Worm (Caenorhabditis elegans): ENCODE measurements around the gene F58B4.7.
A peak's percentile ranks its signal among the peaks of the same experiment; 100 is the strongest.

Gene F58B4.7

DNA sequence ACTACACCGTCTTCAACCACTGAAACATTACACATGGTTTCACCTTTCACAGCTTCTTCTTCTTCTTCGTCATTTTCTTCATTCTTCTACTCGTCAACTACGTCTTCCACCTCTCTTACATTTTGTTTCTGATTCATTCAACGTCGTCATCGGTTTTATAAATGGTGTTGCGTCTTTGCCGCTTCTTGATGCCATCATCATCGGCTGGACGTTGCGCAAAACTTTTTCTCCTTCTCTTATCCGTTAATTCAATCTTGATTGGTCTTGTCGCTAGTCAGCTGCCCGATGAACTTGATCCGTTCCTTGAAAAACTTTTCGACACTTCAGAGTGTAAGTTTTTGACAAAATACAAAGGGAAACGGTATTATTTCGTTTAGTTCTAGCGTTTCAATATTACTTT is 24.5 kb downstream of the F58B4.7 start:
- no peak for TF ChIP-seq B0336.3 (GFP tag; IDR thresholded peaks at IDR 0.05)

DNA sequence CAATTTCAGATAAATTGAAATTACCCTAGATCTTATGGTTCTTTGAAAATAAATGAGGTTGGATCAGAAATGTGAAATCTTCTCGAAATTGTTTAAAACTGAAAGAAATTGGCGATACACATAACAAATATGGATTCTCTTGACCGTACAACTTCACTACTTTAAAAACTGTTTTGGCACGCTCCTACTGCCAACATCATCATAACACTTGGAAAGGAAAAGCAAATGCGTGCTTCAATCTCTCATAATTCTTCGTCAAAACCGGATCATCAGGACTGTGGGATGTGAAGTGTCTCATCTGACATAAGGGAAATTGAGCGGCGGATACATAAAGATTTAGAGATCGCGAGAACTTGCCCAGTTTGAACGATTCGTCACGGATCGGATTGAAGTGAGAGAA is 25.0 kb downstream of the F58B4.7 start, which contains the start of gene F32D8.7:
TSS of gene F32D8.7 (plus strand) at position 329 of the 400 bp plus-strand sequence.
- TF ChIP-seq lin-54 (GFP tag; optimal IDR thresholded peaks at IDR 0.05) (no peak), B0035.1 (tag; optimal IDR thresholded peaks at IDR 0.05) (no peak), ZK185.1 (tag; optimal IDR thresholded peaks at IDR 0.05; ENCODE audit: poor library complexity, severe bottlenecking) (no peak), F52B5.7 (tag; optimal IDR thresholded peaks at IDR 0.05) (no peak), ztf-18 (tag; optimal IDR thresholded peaks at IDR 0.05) (no peak), tbp1 (GFP tag; optimal IDR thresholded peaks at IDR 0.05) (no peak), ztf-26 (tag; optimal IDR thresholded peaks at IDR 0.05) (no peak), chd-7 (tag; optimal IDR thresholded peaks at IDR 0.05) (no peak), sptf-2 (GFP tag; optimal IDR thresholded peaks at IDR 0.05) (no peak), nhr-120 (GFP tag; IDR thresholded peaks at IDR 0.05) (no peak), dpff-1 (tag; optimal IDR thresholded peaks at IDR 0.05) (no peak), nfya-2 (GFP tag; IDR thresholded peaks at IDR 0.05) (no peak), ztf-3 (GFP tag; optimal IDR thresholded peaks at IDR 0.05) (no peak), ztf-25 (GFP tag; IDR thresholded peaks at IDR 0.05) (no peak), hlh-12 (tag; optimal IDR thresholded peaks at IDR 0.05) (no peak), cebp-1 (GFP tag; IDR thresholded peaks at IDR 0.05) (no peak), cebp-1 (tag; optimal IDR thresholded peaks at IDR 0.05) (no peak), Y53G8AR.9 (GFP tag; conservative IDR thresholded peaks at IDR 0.05) (no peak)

DNA sequence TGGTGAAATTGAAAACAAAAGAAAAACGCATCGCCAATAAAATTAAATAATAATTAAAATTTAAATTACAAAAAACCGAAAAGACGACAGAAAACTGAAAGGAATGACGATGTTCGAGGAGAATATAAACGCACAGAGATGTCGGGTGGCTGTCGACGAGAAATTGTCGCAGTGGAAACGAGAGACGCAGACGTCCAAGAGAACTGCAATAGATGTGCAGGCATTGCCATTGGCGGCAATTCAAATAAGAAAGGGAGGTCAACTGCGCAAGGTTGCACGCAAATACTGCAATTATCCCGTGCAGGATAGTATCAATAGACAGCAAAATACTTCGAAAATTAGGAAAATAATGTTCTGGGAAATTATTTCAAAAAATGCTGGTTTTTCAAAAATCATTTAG is 26.0 kb downstream of the F58B4.7 start:
- TF ChIP-seq C06A6.2 (GFP tag; conservative IDR thresholded peaks at IDR 0.05) (peak; percentile 95), nhr-179 (tag; optimal IDR thresholded peaks at IDR 0.05) (no peak), let-526 (GFP tag; IDR thresholded peaks at IDR 0.05) (peak; percentile 95), Y79H2A.3 (GFP tag; conservative IDR thresholded peaks at IDR 0.05) (peak; percentile 88; the same call in 1 of the 2 replicates), nhr-27 (tag; optimal IDR thresholded peaks at IDR 0.05) (peak; percentile 70), ceh-100 (GFP tag; IDR thresholded peaks at IDR 0.05) (peak; percentile 90), repo-1 (tag; optimal IDR thresholded peaks at IDR 0.05) (peak; percentile 93), rcor-1 (GFP tag; IDR thresholded peaks at IDR 0.05) (peak; percentile 96), ztf-25 (GFP tag; IDR thresholded peaks at IDR 0.05) (no peak), nhr-80 (tag; optimal IDR thresholded peaks at IDR 0.05) (peak; percentile 99), nfya-1 (tag; optimal IDR thresholded peaks at IDR 0.05; ENCODE audit: borderline replicate concordance, insufficient read depth) (no peak), hlh-12 (tag; optimal IDR thresholded peaks at IDR 0.05) (no peak), F49E8.2 (tag; optimal IDR thresholded peaks at IDR 0.05; ENCODE audit: insufficient read depth) (peak; percentile 95), egrh-3 (GFP tag; IDR thresholded peaks at IDR 0.05) (peak; percentile 73), F23B12.7 (tag; optimal IDR thresholded peaks at IDR 0.05; ENCODE audit: insufficient read depth) (peak; percentile 89), mes-4 (tag; optimal IDR thresholded peaks at IDR 0.05) (peak; percentile 14), athp-1 (tag; optimal IDR thresholded peaks at IDR 0.05) (peak; percentile 99), hlh-26 (GFP tag; conservative IDR thresholded peaks at IDR 0.05) (no peak), madf-10 (tag; optimal IDR thresholded peaks at IDR 0.05) (peak; percentile 95), Y56A3A.18 (GFP tag; IDR thresholded peaks at IDR 0.05) (peak; percentile 90), snpc-1.3 (tag; optimal IDR thresholded peaks at IDR 0.05; ENCODE audit: insufficient read depth) (peak; percentile 80), ztf-18 (tag; optimal IDR thresholded peaks at IDR 0.05) (peak; percentile 85), ama-1 (optimal IDR thresholded peaks at IDR 0.05) (peak; percentile 55), ama-1 (GFP tag; optimal IDR thresholded peaks at IDR 0.05) (peak in 1 of 2 experiments; percentile 69), dpl-1 (GFP tag; optimal IDR thresholded peaks at IDR 0.05) (peak; percentile 99), snpc-4 (GFP tag; optimal IDR thresholded peaks at IDR 0.05) (peak; percentile 81), snpc-4 (tag; optimal IDR thresholded peaks at IDR 0.05) (peak; percentile 90 to 93 (median 91)), lag-1 (GFP tag; IDR thresholded peaks at IDR 0.05) (no peak), rec-8 (tag; optimal IDR thresholded peaks at IDR 0.05) (peak; percentile 73 to 77), T07F8.4 (tag; optimal IDR thresholded peaks at IDR 0.05) (peak; percentile 81), ztf-6 (GFP tag; IDR thresholded peaks at IDR 0.05) (peak; percentile 91)

Measured in whole organism, young adult.